Fruit fly (Drosophila melanogaster): Measurements from ENCODE around the gene CG17776.

dm6 chrX:2139610-2140009, 44.9 kb upstream of the CG17776 start:
- no peak for TF ChIP-seq toe (GFP tag; optimal IDR thresholded peaks at IDR 0.05)
- TF ChIP-seq kay (GFP tag; ENCODE audit: borderline replicate concordance): no peak
- no peak for TF ChIP-seq CG5204 (GFP tag; optimal IDR thresholded peaks at IDR 0.05)
- TF ChIP-seq cnc (optimal IDR thresholded peaks at IDR 0.05): no peak
- no peak for TF ChIP-seq CG7045 (GFP tag; optimal IDR thresholded peaks at IDR 0.05)
- no peak for TF ChIP-seq bab1 (GFP tag; optimal IDR thresholded peaks at IDR 0.05)
